Worm (Caenorhabditis elegans): ENCODE results near the gene B0507.3.

B0507.3 gene

DNA sequence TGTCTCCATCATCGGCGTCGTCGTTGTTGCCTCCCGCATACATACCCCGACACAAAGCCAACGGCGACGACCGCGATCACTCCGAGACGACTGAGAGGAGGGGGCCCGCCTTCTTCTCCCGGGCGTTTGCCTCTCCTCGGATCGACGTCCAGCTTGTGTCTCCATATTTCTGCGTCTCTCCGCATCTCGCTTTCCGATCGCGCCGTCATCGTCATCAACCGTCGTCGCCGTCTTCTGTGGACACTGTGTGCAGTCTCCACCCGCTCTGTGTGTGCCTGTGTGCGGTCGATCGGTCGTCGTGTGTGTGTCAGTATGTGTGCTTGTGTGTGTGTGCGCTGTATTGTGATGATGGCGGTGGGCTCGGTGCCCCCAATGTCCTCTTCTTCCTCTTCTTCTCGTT, 16.8 kb downstream of the B0507.3 start (continued):
- no peak for TF ChIP-seq F49E8.2 (tag; optimal IDR thresholded peaks at IDR 0.05; ENCODE audit: borderline replicate concordance)
- peak; percentile 55 for TF ChIP-seq mep-1 (tag; optimal IDR thresholded peaks at IDR 0.05)
- TF ChIP-seq nhr-25 (tag; optimal IDR thresholded peaks at IDR 0.05; ENCODE audit: borderline replicate concordance, insufficient read depth): no peak
- peak; percentile 24 for TF ChIP-seq mxl-3 (GFP tag; optimal IDR thresholded peaks at IDR 0.05)
- TF ChIP-seq nhr-76 (tag; optimal IDR thresholded peaks at IDR 0.05): no peak
- TF ChIP-seq set-16 (GFP tag; IDR thresholded peaks at IDR 0.05): peak; percentile 95
- TF ChIP-seq arid-1 (GFP tag; conservative IDR thresholded peaks at IDR 0.05): no peak
- no peak for TF ChIP-seq nhr-77 (tag; optimal IDR thresholded peaks at IDR 0.05)
- no peak for TF ChIP-seq F10B5.3 (tag; optimal IDR thresholded peaks at IDR 0.05)
- TF ChIP-seq dmd-9 (GFP tag; IDR thresholded peaks at IDR 0.05): no peak
- TF ChIP-seq lin-29 (GFP tag; IDR thresholded peaks at IDR 0.05): no peak
- no peak for TF ChIP-seq lin-13 (GFP tag; optimal IDR thresholded peaks at IDR 0.05)
- TF ChIP-seq zip-11 (GFP tag; IDR thresholded peaks at IDR 0.05): no peak
- TF ChIP-seq Y75B8A.6 (GFP tag; IDR thresholded peaks at IDR 0.05): no peak
- no peak for TF ChIP-seq nhr-6 (tag; optimal IDR thresholded peaks at IDR 0.05)

ce11 chrV:8786245-8786644, 17.5 kb downstream of the B0507.3 start, which contains the start of gene sup-37:
sup-37 (plus strand) TSS chrV:8786545.
- peak; percentile 31 for TF ChIP-seq hlh-30 (tag; optimal IDR thresholded peaks at IDR 0.05; ENCODE audit: insufficient read depth)
- peak; percentile 3 for TF ChIP-seq aha-1 (tag)
- no peak for TF ChIP-seq Y105C5A.15 (GFP tag; IDR thresholded peaks at IDR 0.05)

DNA sequence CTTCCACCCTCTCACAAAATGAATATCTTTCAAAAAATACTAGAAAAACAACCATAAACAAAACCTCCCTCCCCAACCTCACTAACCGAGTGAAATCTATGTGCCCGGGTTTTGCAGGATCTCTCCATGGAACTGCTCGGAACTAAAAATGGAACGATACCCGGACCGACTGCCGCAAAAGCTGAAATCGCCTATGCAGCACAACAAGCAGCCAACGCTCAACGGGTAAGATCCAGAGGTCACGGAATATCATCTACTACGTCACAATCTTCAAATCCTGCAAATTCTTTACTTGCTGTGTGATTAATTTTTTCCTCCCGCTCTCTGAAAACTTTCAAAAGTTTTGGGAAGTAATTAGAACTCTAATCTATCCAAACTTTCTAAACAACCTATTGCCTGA, 20.6 kb downstream of the B0507.3 start:
- TF ChIP-seq aha-1 (tag) (peak; percentile 96), sdz-12 (GFP tag; optimal IDR thresholded peaks at IDR 0.05) (no peak)

- TF ChIP-seq mxl-2 (GFP tag; conservative IDR thresholded peaks at IDR 0.05) (no peak), dmd-8 (GFP tag; IDR thresholded peaks at IDR 0.05) (no peak), dmd-9 (GFP tag; IDR thresholded peaks at IDR 0.05) (no peak), spr-3 (GFP tag; optimal IDR thresholded peaks at IDR 0.05) (no peak), duxl-1 (tag; optimal IDR thresholded peaks at IDR 0.05; ENCODE audit: poor library complexity) (no peak), lin-15B (tag; optimal IDR thresholded peaks at IDR 0.05) (no peak), lin-13 (GFP tag; optimal IDR thresholded peaks at IDR 0.05) (no peak), lin-38 (GFP tag; IDR thresholded peaks at IDR 0.05) (no peak), mdl-1 (tag; optimal IDR thresholded peaks at IDR 0.05) (no peak), set-16 (GFP tag; IDR thresholded peaks at IDR 0.05) (no peak), lin-29 (GFP tag; IDR thresholded peaks at IDR 0.05) (no peak), ceh-82 (tag; optimal IDR thresholded peaks at IDR 0.05) (no peak), zfp-2 (tag; optimal IDR thresholded peaks at IDR 0.05) (no peak), hlh-11 (tag; optimal IDR thresholded peaks at IDR 0.05) (no peak), ama-1 (optimal IDR thresholded peaks at IDR 0.05) (no peak)
Observed at ce11 chrV:8792814-8793213, 24.1 kb downstream of the B0507.3 start.

DNA sequence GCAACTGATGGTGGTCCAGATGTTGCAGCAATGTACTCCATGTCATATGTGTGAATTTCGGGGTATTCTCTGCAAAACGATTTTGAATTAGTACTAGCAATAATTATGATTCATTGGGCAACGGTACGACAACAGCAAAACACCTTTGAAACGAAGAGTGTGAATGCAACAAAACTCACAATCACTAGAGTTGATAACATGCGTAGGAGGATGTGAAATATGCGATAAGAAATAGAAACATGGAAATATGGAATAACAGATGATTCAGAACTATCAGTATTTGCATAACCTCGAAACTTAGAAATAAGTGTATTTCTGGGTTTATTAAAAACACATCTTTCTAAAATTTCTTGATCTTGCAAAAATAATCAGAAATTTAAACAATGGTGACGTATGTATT, 26.8 kb downstream of the B0507.3 start:
- peak; percentile 78 for TF ChIP-seq nhr-28 (tag; optimal IDR thresholded peaks at IDR 0.05)
- TF ChIP-seq nhr-41 (GFP tag; IDR thresholded peaks at IDR 0.05): no peak
- peak; percentile 27 for TF ChIP-seq hlh-11 (tag; optimal IDR thresholded peaks at IDR 0.05)
- peak; percentile 59 for TF ChIP-seq pqm-1 (tag; optimal IDR thresholded peaks at IDR 0.05)
- TF ChIP-seq daf-16 (GFP tag; optimal IDR thresholded peaks at IDR 0.05): no peak
- TF ChIP-seq daf-16 (tag; optimal IDR thresholded peaks at IDR 0.05): peak; percentile 79
